Fruit fly (Drosophila melanogaster) whole organism, embryonic: Measurements from ENCODE around the gene galla-2.
A peak's percentile ranks its signal among the peaks of the same experiment; 100 is the strongest.

Experiments used
- Asciz ChIP-seq: fragments of 200-800 bp; sonication (Bioruptor generic); optimal IDR thresholded peaks from 2 replicates; lab custom pipeline; 2017; ENCODE audit warnings: missing biosample characterization, mild to moderate bottlenecking, missing genetic modification characterization, missing genetic modification reagents
- BEAF-32 ChIP-seq: fragments of 200-800 bp; sonication (Bioruptor generic); optimal IDR thresholded peaks from 3 replicates; lab custom pipeline; 2017; ENCODE audit warnings: missing biosample characterization, missing genetic modification characterization, mild to moderate bottlenecking, moderate library complexity, missing genetic modification reagents
- BtbVII ChIP-seq: fragments of 200-800 bp; sonication (Bioruptor generic); optimal IDR thresholded peaks from 3 replicates; lab custom pipeline; 2017; ENCODE audit warnings: missing biosample characterization, mild to moderate bottlenecking, missing genetic modification characterization
- CG11560 ChIP-seq: fragments of 200-800 bp; sonication (Bioruptor generic); IDR thresholded peaks from 3 replicates; pipeline ENCODE4 v1.3.6; 2022; ENCODE audit warnings: missing biosample characterization, missing genetic modification characterization
- CG12236 ChIP-seq: fragments of 200-800 bp; sonication (Bioruptor generic); optimal IDR thresholded peaks from 2 replicates; lab custom pipeline; 2016; ENCODE audit warnings: missing biosample characterization, missing genetic modification characterization
- CG12391 ChIP-seq: fragments of 200-800 bp; sonication (Bioruptor generic); optimal IDR thresholded peaks from 3 replicates; lab custom pipeline; 2018; ENCODE audit warnings: missing biosample characterization, mild to moderate bottlenecking, missing genetic modification characterization, moderate library complexity
- CG12744 ChIP-seq: fragments of 200-800 bp; sonication (Bioruptor generic); optimal IDR thresholded peaks from 2 replicates; lab custom pipeline; 2016; ENCODE audit warnings: missing biosample characterization, missing genetic modification characterization
- CG13624 ChIP-seq: fragments of 200-800 bp; sonication (Bioruptor generic); optimal IDR thresholded peaks from 2 replicates; lab custom pipeline; 2016; ENCODE audit warnings: missing biosample characterization, missing genetic modification characterization
- CG1529 ChIP-seq: fragments of 200-800 bp; sonication (Bioruptor generic); optimal IDR thresholded peaks from 3 replicates; lab custom pipeline; 2018; ENCODE audit warnings: missing biosample characterization, missing genetic modification characterization
- CG17802 ChIP-seq: fragments of 200-800 bp; sonication (Bioruptor generic); optimal IDR thresholded peaks from 2 replicates; lab custom pipeline; 2018; ENCODE audit warnings: missing biosample characterization, mild to moderate bottlenecking, missing genetic modification characterization, moderate library complexity
- CG2129 ChIP-seq: fragments of 200-800 bp; sonication (Bioruptor generic); IDR thresholded peaks from 2 replicates; pipeline ENCODE4 v1.3.6; 2022; ENCODE audit warnings: missing biosample characterization, missing genetic modification characterization; ENCODE audit not compliant: partially characterized antibody
- CG4820 ChIP-seq: fragments of 200-800 bp; sonication (Bioruptor generic); optimal IDR thresholded peaks from 3 replicates; lab custom pipeline; 2016; ENCODE audit warnings: missing biosample characterization, missing genetic modification characterization
- CG8944 ChIP-seq: fragments of 200-800 bp; sonication (Bioruptor generic); optimal IDR thresholded peaks from 3 replicates; lab custom pipeline; 2016; ENCODE audit warnings: missing biosample characterization, missing genetic modification characterization
- Dad ChIP-seq: fragments of 200-800 bp; sonication (Bioruptor generic); optimal IDR thresholded peaks from 3 replicates; lab custom pipeline; 2016; ENCODE audit warnings: missing biosample characterization, missing genetic modification characterization
- Dbx ChIP-seq: fragments of 200-800 bp; sonication (Bioruptor generic); IDR thresholded peaks from 3 replicates; pipeline ENCODE4 v1.3.6; 2022; ENCODE audit warnings: missing biosample characterization, missing genetic modification characterization
- Dp ChIP-seq: fragments of 200-800 bp; sonication (Bioruptor generic); optimal IDR thresholded peaks from 2 replicates; lab custom pipeline; 2018; ENCODE audit warnings: missing biosample characterization, mild to moderate bottlenecking, missing genetic modification characterization, moderate library complexity
- Drgx ChIP-seq: fragments of 200-800 bp; sonication (Bioruptor generic); IDR thresholded peaks from 2 replicates; pipeline ENCODE4 v1.3.6; 2022; ENCODE audit warnings: missing biosample characterization, missing genetic modification characterization
- Ets97D ChIP-seq: fragments of 200-800 bp; sonication (Bioruptor generic); optimal IDR thresholded peaks from 3 replicates; lab custom pipeline; 2016; ENCODE audit warnings: missing biosample characterization, missing genetic modification characterization
- Fer2 ChIP-seq: fragments of 200-800 bp; sonication (Bioruptor generic); optimal IDR thresholded peaks from 2 replicates; lab custom pipeline; 2018; ENCODE audit warnings: missing biosample characterization, mild to moderate bottlenecking, missing genetic modification characterization, moderate library complexity
- GATAe ChIP-seq: fragments of 200-800 bp; sonication (Bioruptor generic); conservative IDR thresholded peaks from 2 replicates; pipeline ENCODE4 v1.3.6; 2022; ENCODE audit warnings: missing biosample characterization, missing genetic modification characterization
- Hand ChIP-seq: fragments of 200-800 bp; sonication (Bioruptor generic); optimal IDR thresholded peaks from 2 replicates; lab custom pipeline; 2017; ENCODE audit warnings: mild to moderate bottlenecking, missing biosample characterization, missing genetic modification reagents, missing genetic modification characterization
- Lim3 ChIP-seq: fragments of 200-800 bp; sonication (Bioruptor generic); IDR thresholded peaks from 2 replicates; pipeline ENCODE4 v1.3.6; 2022; ENCODE audit warnings: missing biosample characterization, missing genetic modification characterization
- Rfx ChIP-seq: fragments of 200-800 bp; sonication (Bioruptor generic); IDR thresholded peaks from 2 replicates; pipeline ENCODE4 v1.3.6; 2022; ENCODE audit warnings: missing biosample characterization, missing genetic modification characterization
- Sox102F ChIP-seq: fragments of 200-800 bp; sonication (Bioruptor generic); optimal IDR thresholded peaks from 2 replicates; lab custom pipeline; 2018; ENCODE audit warnings: missing biosample characterization, mild to moderate bottlenecking, missing genetic modification characterization, moderate library complexity
- Trl ChIP-seq, 3 experiments: fragments of >200 bp in 2 of 3; fragments of 200-800 bp in 1 of 3; sonication (Bioruptor generic) in 1 of 3; optimal IDR thresholded peaks; 2 replicates in 1 of 3; 3 replicates in 2 of 3; lab custom pipeline; 2016 to 2017; ENCODE audit warnings: missing biosample characterization in 1 of 3, missing genetic modification characterization in 1 of 3
- Vsx1 ChIP-seq: fragments of 200-800 bp; sonication (Bioruptor generic); optimal IDR thresholded peaks from 2 replicates; lab custom pipeline; 2017; ENCODE audit warnings: missing biosample characterization, mild to moderate bottlenecking, missing genetic modification characterization, missing genetic modification reagents
- amos ChIP-seq: fragments of 200-800 bp; sonication (Bioruptor generic); IDR thresholded peaks from 2 replicates; pipeline ENCODE4 v1.3.6; 2022; ENCODE audit warnings: missing biosample characterization, missing genetic modification characterization; ENCODE audit not compliant: partially characterized antibody
- ap ChIP-seq: fragments of 200-800 bp; sonication (Bioruptor generic); IDR thresholded peaks from 2 replicates; pipeline ENCODE4 v1.3.6; 2022; ENCODE audit warnings: missing biosample characterization, missing genetic modification characterization
- ara ChIP-seq: fragments of 200-800 bp; sonication (Bioruptor generic); IDR thresholded peaks from 2 replicates; pipeline ENCODE4 v1.3.6; 2022; ENCODE audit warnings: missing biosample characterization, missing genetic modification characterization
- az2 ChIP-seq: fragments of 200-800 bp; sonication (Bioruptor generic); optimal IDR thresholded peaks from 3 replicates; lab custom pipeline; 2016; ENCODE audit warnings: missing biosample characterization, missing genetic modification characterization
- bcd ChIP-seq: fragments of 200-800 bp; sonication (Bioruptor generic); optimal IDR thresholded peaks from 2 replicates; lab custom pipeline; 2017; ENCODE audit warnings: missing biosample characterization, mild to moderate bottlenecking, missing genetic modification characterization
- bowl ChIP-seq: fragments of 200-800 bp; sonication (Bioruptor generic); IDR thresholded peaks from 2 replicates; pipeline ENCODE4 v1.3.6; 2022; ENCODE audit warnings: missing biosample characterization, missing genetic modification characterization
- cato ChIP-seq: fragments of 200-800 bp; sonication (Bioruptor generic); optimal IDR thresholded peaks from 2 replicates; lab custom pipeline; 2016; ENCODE audit warnings: missing biosample characterization, missing genetic modification characterization, borderline replicate concordance
- cg ChIP-seq: fragments of 200-800 bp; sonication (Bioruptor generic); optimal IDR thresholded peaks from 3 replicates; lab custom pipeline; 2019; ENCODE audit warnings: missing biosample characterization, mild to moderate bottlenecking, missing genetic modification characterization, moderate library complexity
- esg ChIP-seq: fragments of 200-800 bp; sonication (Bioruptor generic); conservative IDR thresholded peaks from 2 replicates; pipeline ENCODE4 v1.3.6; 2022; ENCODE audit warnings: missing biosample characterization, missing genetic modification characterization
- gce ChIP-seq: fragments of 200-800 bp; sonication (Bioruptor generic); IDR thresholded peaks from 3 replicates; pipeline ENCODE4 v1.3.6; 2022; ENCODE audit warnings: missing biosample characterization, missing genetic modification characterization
- hb ChIP-seq: fragments of 200-800 bp; sonication (Bioruptor generic); IDR thresholded peaks from 3 replicates; pipeline ENCODE4 v1.3.6; 2022; ENCODE audit warnings: missing biosample characterization, missing genetic modification characterization; ENCODE audit not compliant: partially characterized antibody
- nmo ChIP-seq: fragments of 200-800 bp; sonication (Bioruptor generic); optimal IDR thresholded peaks from 2 replicates; lab custom pipeline; 2018; ENCODE audit warnings: missing biosample characterization, mild to moderate bottlenecking, missing genetic modification characterization, moderate library complexity
- pho ChIP-seq: fragments of 200-800 bp; sonication (Bioruptor generic); optimal IDR thresholded peaks from 2 replicates; lab custom pipeline; 2016; ENCODE audit warnings: missing biosample characterization, missing genetic modification characterization
- phol ChIP-seq: fragments of 200-800 bp; sonication (Bioruptor generic); optimal IDR thresholded peaks from 3 replicates; lab custom pipeline; 2018; ENCODE audit warnings: missing biosample characterization, mild to moderate bottlenecking, missing genetic modification characterization, moderate library complexity
- pros ChIP-seq: fragments of 200-800 bp; sonication (Bioruptor generic); optimal IDR thresholded peaks from 3 replicates; lab custom pipeline; 2019; ENCODE audit warnings: missing biosample characterization, mild to moderate bottlenecking, missing genetic modification characterization, moderate library complexity
- shn ChIP-seq: fragments of 200-800 bp; sonication (Bioruptor generic); optimal IDR thresholded peaks from 3 replicates; lab custom pipeline; 2016; ENCODE audit warnings: missing biosample characterization, missing genetic modification characterization
- sob ChIP-seq: fragments of 200-800 bp; sonication (Bioruptor generic); IDR thresholded peaks from 2 replicates; pipeline ENCODE4 v1.3.6; 2022; ENCODE audit warnings: missing biosample characterization, missing genetic modification characterization
- tgo ChIP-seq: fragments of 200-800 bp; sonication (Bioruptor generic); IDR thresholded peaks from 3 replicates; pipeline ENCODE4 v1.3.6; 2022; ENCODE audit warnings: missing biosample characterization, missing genetic modification characterization
- tll ChIP-seq, 2 experiments: fragments of 200-800 bp in 1 of 2; fragments of >200 bp in 1 of 2; sonication (Bioruptor generic) in 1 of 2; optimal IDR thresholded peaks; 2 replicates each; lab custom pipeline; 2017 to 2019; ENCODE audit warnings: missing biosample characterization in 2 of 2, missing genetic modification characterization in 2 of 2, mild to moderate bottlenecking in 1 of 2, moderate library complexity in 1 of 2
- trh ChIP-seq: fragments of 200-800 bp; sonication (Bioruptor generic); optimal IDR thresholded peaks from 2 replicates; lab custom pipeline; 2016; ENCODE audit warnings: missing biosample characterization, missing genetic modification characterization
- ttk ChIP-seq: fragments of 200-800 bp; sonication (Bioruptor generic); IDR thresholded peaks from 2 replicates; pipeline ENCODE4 v2.1.2; 2022; ENCODE audit warnings: missing biosample characterization, missing genetic modification characterization
- vfl ChIP-seq: fragments of 200-800 bp; sonication (Bioruptor generic); optimal IDR thresholded peaks from 2 replicates; lab custom pipeline; 2016; ENCODE audit warnings: missing biosample characterization, missing genetic modification characterization
- wdn ChIP-seq: fragments of 200-800 bp; sonication (Bioruptor generic); IDR thresholded peaks from 2 replicates; pipeline ENCODE4 v1.3.6; 2022; ENCODE audit warnings: missing biosample characterization, missing genetic modification characterization

Gene galla-2

DNA sequence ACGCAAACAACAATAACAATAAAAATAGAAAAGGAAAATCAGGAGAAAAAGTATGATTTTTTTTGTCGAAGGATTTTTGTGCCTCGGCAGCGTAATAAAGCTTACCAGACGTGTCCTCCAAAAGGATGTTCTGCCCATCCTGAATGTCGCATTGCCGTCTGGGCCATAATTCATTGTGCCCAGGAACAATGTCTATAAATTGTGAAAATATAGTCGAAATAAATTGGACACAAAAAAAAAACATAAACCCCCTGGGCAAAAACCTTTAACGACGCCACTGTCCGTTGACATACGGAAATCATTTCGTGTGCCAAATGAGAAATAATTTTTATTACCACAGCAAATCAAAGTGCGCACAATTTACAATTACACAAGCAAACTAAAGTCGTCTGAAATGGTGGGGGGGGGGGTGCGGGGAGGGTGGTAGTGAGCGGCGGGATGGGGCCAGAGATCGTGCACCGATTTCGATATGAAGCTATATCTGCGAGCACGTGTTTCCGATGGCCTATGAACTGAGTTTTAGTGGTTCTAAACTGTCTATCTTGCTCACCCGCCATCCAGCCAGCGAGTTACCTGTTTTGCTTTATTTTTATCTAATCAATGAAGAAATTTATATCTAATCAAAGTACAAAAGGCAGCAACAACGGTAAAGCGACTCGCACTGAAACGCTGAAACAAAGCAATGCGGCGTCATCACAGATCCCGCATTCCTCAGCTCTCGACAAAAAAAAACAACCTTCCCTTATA, 15.9 kb upstream of the galla-2 start (continued):
- TF ChIP-seq Trl (optimal IDR thresholded peaks at IDR 0.05; lab: Kevin White, UChicago) (no peak), Trl (GFP tag; optimal IDR thresholded peaks at IDR 0.05; lab: Kevin White, UChicago) (peak; percentile 35), BtbVII (peak; percentile 12), Rfx (GFP tag; lab: Robert Waterston, UW) (peak; percentile 80), Dbx (GFP tag; lab: Robert Waterston, UW) (0 out of 3 replicates have a peak, but pooled peaks have one; percentile 53), bcd (peak; percentile 26), trh (GFP tag; lab: Kevin White, UChicago) (no peak), CG4820 (peak; percentile 8), CG8944 (GFP tag; lab: Kevin White, UChicago) (no peak), Ets97D (GFP tag; lab: Kevin White, UChicago) (no peak), CG12744 (GFP tag; lab: Kevin White, UChicago) (no peak), vfl (GFP tag; lab: Kevin White, UChicago) (peak; percentile 34), Hand (GFP tag; lab: Kevin White, UChicago) (no peak), phol (tag; lab: Kevin White, UChicago) (peak; percentile 2), ap (GFP tag; lab: Robert Waterston, UW) (no peak), ara (GFP tag; lab: Robert Waterston, UW) (no peak), cato (GFP tag; lab: Kevin White, UChicago) (no peak), az2 (no peak), Asciz (GFP tag; lab: Kevin White, UChicago) (no peak), Dp (no peak), tll (GFP tag; optimal IDR thresholded peaks at IDR 0.05; lab: Kevin White, UChicago) (no peak), Dad (peak; percentile 36), cg (GFP tag; lab: Kevin White, UChicago) (no peak), shn (GFP tag; lab: Kevin White, UChicago) (no peak), tgo (no peak; the same call in 2 of the 3 replicates), CG17802 (no peak), gce (GFP tag; lab: Robert Waterston, UW) (no peak), pho (GFP tag; lab: Kevin White, UChicago) (peak; percentile 34), ttk (GFP tag; lab: Robert Waterston, UW) (0 out of 2 replicates have a peak, but pooled peaks have one; percentile 11), CG12391 (tag; lab: Kevin White, UChicago) (no peak), Lim3 (GFP tag; lab: Robert Waterston, UW) (no peak), wdn (0 out of 2 replicates have a peak, but pooled peaks have one; percentile 37), CG11560 (0 out of 3 replicates have a peak, but pooled peaks have one; percentile 59), CG13624 (GFP tag; lab: Kevin White, UChicago) (peak; percentile 55), Sox102F (GFP tag; lab: Kevin White, UChicago) (peak; percentile 7), Vsx1 (GFP tag; lab: Kevin White, UChicago) (no peak), Drgx (GFP tag; lab: Robert Waterston, UW) (no peak), hb (GFP tag; lab: Robert Waterston, UW) (no peak), nmo (GFP tag; lab: Kevin White, UChicago) (no peak), Fer2 (no peak), sob (peak; percentile 28; the same call in 1 of the 2 replicates), BEAF-32 (no peak), amos (no peak), CG12236 (no peak), esg (peak; percentile 38), GATAe (GFP tag; lab: Robert Waterston, UW) (no peak; the same call in 1 of the 2 replicates), CG2129 (no peak), pros (GFP tag; lab: Kevin White, UChicago) (no peak), bowl (GFP tag; lab: Robert Waterston, UW) (no peak), CG1529 (GFP tag; lab: Kevin White, UChicago) (no peak)
